Worm (Caenorhabditis elegans): ENCODE measurements around the gene F42F12.4.
"Not testable (repeated sequence)": the region's sequence is repeated elsewhere in the genome, so short reads cannot be mapped to it uniquely, and the experiment has no call there.

The F42F12.4 gene

ce11 chrX:12320737-12321136 is 32.0 kb downstream of the F42F12.4 start, which contains the start of gene ceh-40:
ceh-40 (minus strand) TSS chrX:12320777.
- no peak for TF ChIP-seq him-1 (tag; optimal IDR thresholded peaks at IDR 0.05)

ce11 chrX:12317560-12317959 is 35.2 kb downstream of the F42F12.4 start:
- TF ChIP-seq him-1 (tag; optimal IDR thresholded peaks at IDR 0.05): no peak
- no peak for TF ChIP-seq dao-5 (tag; optimal IDR thresholded peaks at IDR 0.05)
- no peak for TF ChIP-seq W03F9.2 (tag; optimal IDR thresholded peaks at IDR 0.05)

ce11 chrX:12315268-12315667 is 37.5 kb downstream of the F42F12.4 start, which contains the start of gene xtr-2:
xtr-2 (plus strand) TSS chrX:12315568.
- no peak for TF ChIP-seq him-1 (tag; optimal IDR thresholded peaks at IDR 0.05)
- TF ChIP-seq dao-5 (tag; optimal IDR thresholded peaks at IDR 0.05): no peak
- TF ChIP-seq W03F9.2 (tag; optimal IDR thresholded peaks at IDR 0.05): no peak

- TF ChIP-seq him-1 (tag; optimal IDR thresholded peaks at IDR 0.05) (no peak), W03F9.2 (tag; optimal IDR thresholded peaks at IDR 0.05) (no peak), dao-5 (tag; optimal IDR thresholded peaks at IDR 0.05) (no peak)
Observed at ce11 chrX:12314395-12314794, 38.4 kb downstream of the F42F12.4 start.

ce11 chrX:12313779-12314178 is 39.0 kb downstream of the F42F12.4 start:
- TF ChIP-seq dao-5 (tag; optimal IDR thresholded peaks at IDR 0.05): no peak
- no peak for TF ChIP-seq him-1 (tag; optimal IDR thresholded peaks at IDR 0.05)
- TF ChIP-seq W03F9.2 (tag; optimal IDR thresholded peaks at IDR 0.05): no peak

- not testable (repeated sequence) for TF ChIP-seq W03F9.2, dao-5, him-1 (tag; optimal IDR thresholded peaks at IDR 0.05)
Observed at ce11 chrX:12308045-12308499, 44.7 kb downstream of the F42F12.4 start, which contains the start of gene F17A2.16. F17A2.16 (plus strand) TSS chrX:12308449.

ce11 chrX:12306565-12306964 is 46.2 kb downstream of the F42F12.4 start, which contains the start of gene phf-32:
phf-32 (plus strand) TSS chrX:12306865.
- TF ChIP-seq him-1 (tag; optimal IDR thresholded peaks at IDR 0.05) (no peak), W03F9.2 (tag; optimal IDR thresholded peaks at IDR 0.05) (no peak)

ce11 chrX:12304231-12304630 is 48.5 kb downstream of the F42F12.4 start:
- no peak for TF ChIP-seq W03F9.2 (tag; optimal IDR thresholded peaks at IDR 0.05)
- TF ChIP-seq him-1 (tag; optimal IDR thresholded peaks at IDR 0.05): no peak
- no peak for TF ChIP-seq dao-5 (tag; optimal IDR thresholded peaks at IDR 0.05)

ce11 chrX:12302755-12303154 is 50.0 kb downstream of the F42F12.4 start, which contains the start of gene dot-1.3:
dot-1.3 (minus strand) TSS chrX:12302855.
- TF ChIP-seq him-1, W03F9.2, dao-5 (tag; optimal IDR thresholded peaks at IDR 0.05): not testable (repeated sequence)
